Worm (Caenorhabditis elegans) whole organism, young adult: ENCODE results near the gene gpa-4.

ENCODE experiments used
- B0035.1 ChIP-seq: sonication (generic microtip); optimal IDR thresholded peaks from 2 replicates; lab custom pipeline; 2016; ENCODE audit warnings: missing genetic modification characterization, mild to moderate bottlenecking, missing compliant biosample characterization, missing genotype, missing genetic modification reagents
- F10E7.11 ChIP-seq: sonication (generic microtip); optimal IDR thresholded peaks from 2 replicates; lab custom pipeline; 2017; ENCODE audit warnings: mild to moderate bottlenecking, missing genetic modification characterization, moderate library complexity, missing compliant biosample characterization
- F23B12.7 ChIP-seq: sonication (generic microtip); optimal IDR thresholded peaks from 2 replicates; lab custom pipeline; 2017; ENCODE audit warnings: missing genetic modification characterization, mild to moderate bottlenecking, missing compliant biosample characterization, antibody characterized with exemption, moderate library complexity; ENCODE audit not compliant: insufficient read depth
- F55B11.4 ChIP-seq: sonication (generic microtip); optimal IDR thresholded peaks from 2 replicates; lab custom pipeline; 2016; ENCODE audit warnings: missing compliant biosample characterization, missing genetic modification characterization, borderline replicate concordance; ENCODE audit not compliant: insufficient read depth
- T07F8.4 ChIP-seq: sonication (generic microtip); optimal IDR thresholded peaks from 2 replicates; lab custom pipeline; 2016; ENCODE audit warnings: mild to moderate bottlenecking, missing genetic modification characterization, moderate library complexity, missing compliant biosample characterization
- Y56A3A.18 ChIP-seq: fragments of 200-800 bp; sonication (Bioruptor generic); IDR thresholded peaks from 2 replicates; pipeline ENCODE4 v1.3.6; 2022; ENCODE audit warnings: missing genetic modification reagents, missing genetic modification characterization, missing compliant biosample characterization
- akir-1 ChIP-seq: fragments of 200-800 bp; sonication (Bioruptor generic); optimal IDR thresholded peaks from 2 replicates; lab custom pipeline; 2018; ENCODE audit warnings: mild to moderate bottlenecking, missing genetic modification characterization, moderate library complexity, missing compliant biosample characterization
- attf-3 ChIP-seq: fragments of 200-800 bp; sonication (Bioruptor generic); conservative IDR thresholded peaks from 2 replicates; pipeline ENCODE4 v1.3.6; 2022; ENCODE audit warnings: missing genetic modification reagents, missing genetic modification characterization, missing compliant biosample characterization
- attf-6 ChIP-seq: fragments of 200-800 bp; sonication (Bioruptor generic); IDR thresholded peaks from 2 replicates; pipeline ENCODE4 v1.3.6; 2022; ENCODE audit warnings: missing genetic modification reagents, missing genetic modification characterization, missing compliant biosample characterization
- cebp-1 ChIP-seq, 2 experiments: fragments of 200-800 bp in 1 of 2; sonication (Bioruptor generic) in 1 of 2; sonication (generic microtip) in 1 of 2; IDR thresholded peaks in 1 of 2; optimal IDR thresholded peaks in 1 of 2; 2 replicates each; pipeline versions ENCODE4 v1.3.6 to Lab custom; 2017 to 2022; ENCODE audit warnings: missing compliant biosample characterization in 2 of 2, missing genetic modification characterization in 2 of 2, mild to moderate bottlenecking in 1 of 2, missing genetic modification reagents in 1 of 2, moderate library complexity in 1 of 2
- chd-7 ChIP-seq: sonication (generic microtip); optimal IDR thresholded peaks from 2 replicates; lab custom pipeline; 2016; ENCODE audit warnings: mild to moderate bottlenecking, missing genetic modification characterization, moderate library complexity, missing compliant biosample characterization
- dox-1 ChIP-seq: fragments of 200-800 bp; sonication (Bioruptor generic); IDR thresholded peaks from 2 replicates; pipeline ENCODE4 v1.3.6; 2022; ENCODE audit warnings: missing genetic modification reagents, missing genetic modification characterization, missing compliant biosample characterization
- dpff-1 ChIP-seq: sonication (generic microtip); optimal IDR thresholded peaks from 2 replicates; lab custom pipeline; 2017; ENCODE audit warnings: mild to moderate bottlenecking, missing genetic modification characterization, missing compliant biosample characterization
- dpl-1 ChIP-seq: fragments of 150-350 bp; optimal IDR thresholded peaks from 2 replicates; lab custom pipeline; 2014; ENCODE audit warnings: missing biosample characterization, missing genetic modification reagents, missing genetic modification characterization
- egl-18 ChIP-seq: fragments of 200-800 bp; sonication (Bioruptor generic); IDR thresholded peaks from 2 replicates; pipeline ENCODE4 v1.3.6; 2022; ENCODE audit warnings: missing genetic modification reagents, missing genetic modification characterization, missing compliant biosample characterization
- ekl-4 ChIP-seq: fragments of 200-800 bp; sonication (Bioruptor generic); IDR thresholded peaks from 2 replicates; pipeline ENCODE4 v1.3.6; 2022; ENCODE audit warnings: missing genetic modification reagents, missing genetic modification characterization, missing compliant biosample characterization
- fkh-3 ChIP-seq: sonication (generic microtip); optimal IDR thresholded peaks from 2 replicates; lab custom pipeline; 2016; ENCODE audit warnings: mild to moderate bottlenecking, missing genetic modification characterization, missing compliant biosample characterization
- gei-17 ChIP-seq: fragments of 200-800 bp; sonication (Bioruptor generic); optimal IDR thresholded peaks from 2 replicates; lab custom pipeline; 2018; ENCODE audit warnings: mild to moderate bottlenecking, missing genetic modification characterization, missing compliant biosample characterization
- hrde-1 ChIP-seq: sonication (generic microtip); optimal IDR thresholded peaks from 2 replicates; lab custom pipeline; 2016; ENCODE audit warnings: missing genetic modification characterization, mild to moderate bottlenecking, missing compliant biosample characterization, moderate library complexity, missing genotype, missing genetic modification reagents, borderline replicate concordance
- let-607 ChIP-seq, 2 experiments: fragments of 200-800 bp in 1 of 2; sonication (Bioruptor generic) in 1 of 2; sonication (generic microtip) in 1 of 2; optimal IDR thresholded peaks; 2 replicates each; lab custom pipeline; 2016 to 2018; ENCODE audit warnings: mild to moderate bottlenecking in 2 of 2, missing compliant biosample characterization in 2 of 2, missing genetic modification characterization in 2 of 2, moderate library complexity in 2 of 2, missing genotype in 1 of 2
- lin-35 ChIP-seq, 3 experiments: fragments of 150-350 bp in 2 of 3; sonication (generic microtip) in 1 of 3; optimal IDR thresholded peaks; 2 replicates each; lab custom pipeline; 2014 to 2018; ENCODE audit warnings: missing biosample characterization in 3 of 3, missing genetic modification characterization in 3 of 3, missing genetic modification reagents in 3 of 3
- lir-1 ChIP-seq: fragments of 200-800 bp; sonication (Bioruptor generic); conservative IDR thresholded peaks from 2 replicates; pipeline ENCODE4 v1.3.6; 2022; ENCODE audit warnings: missing genetic modification reagents, missing genetic modification characterization, missing compliant biosample characterization
- lsl-1 ChIP-seq: fragments of 200-800 bp; sonication (Bioruptor generic); optimal IDR thresholded peaks from 2 replicates; lab custom pipeline; 2018; ENCODE audit warnings: mild to moderate bottlenecking, missing genetic modification characterization, moderate library complexity, missing compliant biosample characterization
- madf-10 ChIP-seq: sonication (generic microtip); optimal IDR thresholded peaks from 2 replicates; lab custom pipeline; 2016; ENCODE audit warnings: mild to moderate bottlenecking, missing genetic modification characterization, missing compliant biosample characterization
- madf-3 ChIP-seq: fragments of 200-800 bp; sonication (Bioruptor generic); IDR thresholded peaks from 2 replicates; pipeline ENCODE4 v1.3.6; 2022; ENCODE audit warnings: missing genetic modification reagents, missing genetic modification characterization, missing compliant biosample characterization
- mxl-1 ChIP-seq: sonication (generic microtip); optimal IDR thresholded peaks from 2 replicates; lab custom pipeline; 2016; ENCODE audit warnings: missing genetic modification characterization, missing compliant biosample characterization
- nfyb-1 ChIP-seq: fragments of 200-800 bp; sonication (Bioruptor generic); IDR thresholded peaks from 2 replicates; pipeline ENCODE4 v1.3.6; 2022; ENCODE audit warnings: missing genetic modification reagents, missing genetic modification characterization, missing compliant biosample characterization
- nhr-179 ChIP-seq: sonication (generic microtip); optimal IDR thresholded peaks from 2 replicates; lab custom pipeline; 2016; ENCODE audit warnings: mild to moderate bottlenecking, missing genetic modification characterization, missing compliant biosample characterization
- nhr-80 ChIP-seq: sonication (generic microtip); optimal IDR thresholded peaks from 2 replicates; lab custom pipeline; 2016; ENCODE audit warnings: missing genetic modification characterization, missing compliant biosample characterization
- rec-8 ChIP-seq, 2 experiments: sonication (generic microtip); optimal IDR thresholded peaks; 2 replicates each; lab custom pipeline; 2016; ENCODE audit warnings: mild to moderate bottlenecking in 2 of 2, missing genetic modification characterization in 2 of 2, missing genetic modification reagents in 2 of 2, missing genotype in 2 of 2, missing biosample characterization in 1 of 2, missing compliant biosample characterization in 1 of 2, moderate library complexity in 1 of 2
- snpc-1.1 ChIP-seq: sonication (generic microtip); optimal IDR thresholded peaks from 2 replicates; lab custom pipeline; 2017; ENCODE audit warnings: missing genetic modification characterization, mild to moderate bottlenecking, missing compliant biosample characterization, antibody characterized with exemption, moderate library complexity, missing genotype, missing genetic modification reagents; ENCODE audit not compliant: insufficient read depth
- snpc-1.3 ChIP-seq: sonication (generic microtip); optimal IDR thresholded peaks from 2 replicates; lab custom pipeline; 2017; ENCODE audit warnings: missing genetic modification characterization, mild to moderate bottlenecking, missing compliant biosample characterization, antibody characterized with exemption, moderate library complexity, missing genotype, missing genetic modification reagents; ENCODE audit not compliant: insufficient read depth
- tbx-9 ChIP-seq: sonication (generic microtip); optimal IDR thresholded peaks from 2 replicates; lab custom pipeline; 2016; ENCODE audit warnings: borderline replicate concordance, missing genetic modification characterization, inconsistent platforms, missing compliant biosample characterization
- tlf-1 ChIP-seq: fragments of 200-800 bp; sonication (Bioruptor generic); optimal IDR thresholded peaks from 2 replicates; lab custom pipeline; 2018; ENCODE audit warnings: mild to moderate bottlenecking, missing genetic modification characterization, missing compliant biosample characterization
- unc-130 ChIP-seq: sonication (generic microtip); optimal IDR thresholded peaks from 2 replicates; lab custom pipeline; 2016; ENCODE audit warnings: missing genetic modification reagents, missing genetic modification characterization, missing compliant biosample characterization
- ztf-18 ChIP-seq: sonication (generic microtip); optimal IDR thresholded peaks from 2 replicates; lab custom pipeline; 2016; ENCODE audit warnings: missing genotype, mild to moderate bottlenecking, missing genetic modification characterization, missing compliant biosample characterization
- ztf-22 ChIP-seq: fragments of 200-800 bp; sonication (Bioruptor generic); optimal IDR thresholded peaks from 2 replicates; lab custom pipeline; 2018; ENCODE audit warnings: mild to moderate bottlenecking, missing genetic modification characterization, moderate library complexity, missing compliant biosample characterization
- ztf-28 ChIP-seq: fragments of 200-800 bp; sonication (Bioruptor generic); IDR thresholded peaks from 2 replicates; pipeline ENCODE4 v1.3.6; 2022; ENCODE audit warnings: missing genetic modification reagents, missing genetic modification characterization, missing compliant biosample characterization

Gene gpa-4

ce11 chrIV:427100-427908, 25.8 kb downstream of the gpa-4 start (continued):
- no peak for TF ChIP-seq F55B11.4
- peak; percentile 77 for TF ChIP-seq hrde-1 (tag; lab: Kevin White, UChicago)
- TF ChIP-seq lsl-1 (GFP tag; lab: Kevin White, UChicago): peak; percentile 74
- TF ChIP-seq F10E7.11 (tag; lab: Kevin White, UChicago): no peak
- peak; percentile 16 for TF ChIP-seq snpc-1.3
- TF ChIP-seq dpff-1 (tag; lab: Kevin White, UChicago): peak; percentile 61
- TF ChIP-seq fkh-3 (tag; lab: Kevin White, UChicago): no peak
- peak in 1 of 2 experiments; percentile 16 for TF ChIP-seq rec-8 (tag; optimal IDR thresholded peaks at IDR 0.05; lab: Kevin White, UChicago)

- TF ChIP-seq nfyb-1 (GFP tag; lab: Robert Waterston, UW): no peak
- no peak for TF ChIP-seq ztf-22 (GFP tag; lab: Kevin White, UChicago)
- no peak for TF ChIP-seq Y56A3A.18 (GFP tag; lab: Robert Waterston, UW)
- no peak for TF ChIP-seq lin-35 (GFP tag; optimal IDR thresholded peaks at IDR 0.05; lab: Kevin White, UChicago)
- no peak for TF ChIP-seq dpff-1 (tag; lab: Kevin White, UChicago)
- TF ChIP-seq attf-6 (GFP tag; lab: Robert Waterston, UW): no peak
- no peak for TF ChIP-seq dox-1 (GFP tag; lab: Robert Waterston, UW)
- TF ChIP-seq lir-1 (GFP tag; lab: Robert Waterston, UW): no peak
- TF ChIP-seq attf-3 (GFP tag; lab: Robert Waterston, UW): no peak
- TF ChIP-seq nhr-80 (tag; lab: Kevin White, UChicago): peak; percentile 50
- TF ChIP-seq tlf-1 (GFP tag; lab: Kevin White, UChicago): peak; percentile 37
- no peak for TF ChIP-seq F23B12.7 (tag; lab: Kevin White, UChicago)
- no peak for TF ChIP-seq ztf-28 (GFP tag; lab: Robert Waterston, UW)
- TF ChIP-seq gei-17 (GFP tag; lab: Kevin White, UChicago): no peak
- TF ChIP-seq madf-3 (GFP tag; lab: Robert Waterston, UW): 0 out of 2 replicates have a peak, but pooled peaks have one; percentile 53
- peak in 1 of 2 experiments; percentile 16 for TF ChIP-seq let-607 (tag; optimal IDR thresholded peaks at IDR 0.05; lab: Kevin White, UChicago)
Measured at ce11 chrIV:428869-429268, 27.4 kb downstream of the gpa-4 start, which contains the start of gene Y66H1A.5. TSS of gene Y66H1A.5 (minus strand) at chrIV:429133.

- TF ChIP-seq dpl-1 (GFP tag; lab: Kevin White, UChicago) (no peak), snpc-1.1 (no peak), nfyb-1 (GFP tag; lab: Robert Waterston, UW) (no peak), chd-7 (no peak), tbx-9 (no peak), akir-1 (no peak), unc-130 (GFP tag; lab: Kevin White, UChicago) (no peak), mxl-1 (no peak), B0035.1 (tag; lab: Kevin White, UChicago) (no peak), T07F8.4 (tag; lab: Kevin White, UChicago) (no peak), lin-35 (GFP tag; optimal IDR thresholded peaks at IDR 0.05; lab: Kevin White, UChicago) (no peak), madf-10 (tag; lab: Kevin White, UChicago) (no peak), egl-18 (GFP tag; lab: Robert Waterston, UW) (no peak), tlf-1 (GFP tag; lab: Kevin White, UChicago) (no peak), ztf-18 (no peak), cebp-1 (GFP tag; IDR thresholded peaks at IDR 0.05; lab: Robert Waterston, UW) (no peak), cebp-1 (tag; optimal IDR thresholded peaks at IDR 0.05; lab: Kevin White, UChicago) (no peak), attf-3 (GFP tag; lab: Robert Waterston, UW) (no peak), ekl-4 (GFP tag; lab: Robert Waterston, UW) (no peak), nhr-179 (no peak)
- TF ChIP-seq, all 124 proteins: peak for 0
Measured at ce11 chrIV:438384-438783, 36.9 kb downstream of the gpa-4 start.
